Fruit fly (Drosophila melanogaster) whole organism, wandering third instar larva: ENCODE measurements around the gene fzo.

Experiments used
- Abd-B ChIP-seq: fragments of >200 bp; optimal IDR thresholded peaks from 2 replicates; lab custom pipeline; 2017; ENCODE audit warnings: missing biosample characterization, missing genetic modification characterization
- CG32264 ChIP-seq: fragments of 200-800 bp; sonication (Bioruptor generic); optimal IDR thresholded peaks from 2 replicates; lab custom pipeline; 2016; ENCODE audit warnings: missing biosample characterization, missing genetic modification characterization
- CG9705 ChIP-seq: fragments of 200-800 bp; sonication (Bioruptor generic); optimal IDR thresholded peaks from 2 replicates; lab custom pipeline; 2018; ENCODE audit warnings: missing biosample characterization, mild to moderate bottlenecking, missing genetic modification characterization
- CrebA ChIP-seq: fragments of 200-800 bp; sonication (Bioruptor generic); optimal IDR thresholded peaks from 2 replicates; lab custom pipeline; 2016; ENCODE audit warnings: missing biosample characterization, mild to moderate bottlenecking, missing genetic modification characterization, borderline replicate concordance
- Dfd ChIP-seq: fragments of >200 bp; optimal IDR thresholded peaks from 2 replicates; lab custom pipeline; 2017; ENCODE audit warnings: missing biosample characterization, missing genetic modification characterization
- Dif ChIP-seq: fragments of 200-275, 200-300 bp; sonication (Bioruptor generic); optimal IDR thresholded peaks from 2 replicates; lab custom pipeline; 2018; ENCODE audit warnings: missing biosample characterization, missing genetic modification characterization; ENCODE audit not compliant: partially characterized antibody
- GATAd ChIP-seq: sonication (Bioruptor generic); optimal IDR thresholded peaks from 2 replicates; lab custom pipeline; 2016; ENCODE audit warnings: missing biosample characterization, missing genetic modification characterization
- HLH106 ChIP-seq: fragments of 200-800 bp; optimal IDR thresholded peaks from 3 replicates; lab custom pipeline; 2019; ENCODE audit warnings: missing biosample characterization, mild to moderate bottlenecking, missing genetic modification characterization, moderate library complexity
- Hnf4 ChIP-seq: fragments of 200-800 bp; sonication (Bioruptor generic); optimal IDR thresholded peaks from 2 replicates; lab custom pipeline; 2016; ENCODE audit warnings: missing biosample characterization, mild to moderate bottlenecking, missing genetic modification characterization
- Hr78 ChIP-seq: fragments of >200 bp; optimal IDR thresholded peaks from 2 replicates; lab custom pipeline; 2017; ENCODE audit warnings: missing biosample characterization, missing genetic modification characterization
- Hr83 ChIP-seq: fragments of 200-300 bp; sonication (Bioruptor generic); optimal IDR thresholded peaks from 2 replicates; lab custom pipeline; 2016; ENCODE audit warnings: missing biosample characterization, mild to moderate bottlenecking, missing genetic modification characterization, moderate library complexity; ENCODE audit not compliant: poor library complexity, severe bottlenecking
- Jra ChIP-seq: sonication (Bioruptor generic); optimal IDR thresholded peaks from 2 replicates; lab custom pipeline; 2016; ENCODE audit warnings: missing biosample characterization, missing genetic modification characterization
- Mio ChIP-seq: sonication (Bioruptor generic); optimal IDR thresholded peaks from 2 replicates; lab custom pipeline; 2016; ENCODE audit warnings: missing biosample characterization, missing genetic modification characterization
- Myc ChIP-seq: fragments of >200 bp; optimal IDR thresholded peaks from 2 replicates; lab custom pipeline; 2017
- N ChIP-seq: fragments of >200 bp; optimal IDR thresholded peaks from 2 replicates; lab custom pipeline; 2018; ENCODE audit warnings: missing biosample characterization, missing external identifiers, missing genetic modification characterization
- OdsH ChIP-seq: fragments of 200-800 bp; sonication (Bioruptor generic); optimal IDR thresholded peaks from 2 replicates; lab custom pipeline; 2016; ENCODE audit warnings: missing biosample characterization, mild to moderate bottlenecking, missing genetic modification characterization
- Rel ChIP-seq, 2 experiments: fragments of 200-800 bp; sonication (Bioruptor generic) in 1 of 2; optimal IDR thresholded peaks; 2 replicates in 1 of 2; 3 replicates in 1 of 2; lab custom pipeline; 2016 to 2019; ENCODE audit warnings: mild to moderate bottlenecking in 2 of 2, missing biosample characterization in 2 of 2, missing genetic modification characterization in 2 of 2, moderate library complexity in 1 of 2
- Sp1 ChIP-seq: fragments of 200-800 bp; sonication (Bioruptor generic); optimal IDR thresholded peaks from 3 replicates; lab custom pipeline; 2019; ENCODE audit warnings: missing biosample characterization, mild to moderate bottlenecking, missing genetic modification characterization, moderate library complexity
- Vsx2 ChIP-seq: fragments of 200-300, 225-300 bp; sonication (Bioruptor generic); optimal IDR thresholded peaks from 2 replicates; lab custom pipeline; 2018; ENCODE audit warnings: missing biosample characterization, missing genetic modification characterization; ENCODE audit not compliant: partially characterized antibody
- br ChIP-seq: fragments of 200-800 bp; sonication (Bioruptor generic); optimal IDR thresholded peaks from 2 replicates; lab custom pipeline; 2016; ENCODE audit warnings: missing biosample characterization, missing genetic modification characterization
- brk ChIP-seq: fragments of 200-800 bp; sonication (Bioruptor generic); optimal IDR thresholded peaks from 2 replicates; lab custom pipeline; 2016; ENCODE audit warnings: missing biosample characterization, mild to moderate bottlenecking, missing genetic modification characterization
- dl ChIP-seq, 2 experiments: fragments of 175-275, 200-275 bp in 1 of 2; fragments of 200-275 bp in 1 of 2; sonication (Bioruptor generic); optimal IDR thresholded peaks; lab custom pipeline; 2018; ENCODE audit warnings: mild to moderate bottlenecking in 2 of 2, missing biosample characterization in 2 of 2, missing genetic modification characterization in 2 of 2, moderate library complexity in 2 of 2; ENCODE audit not compliant: partially characterized antibody in 2 of 2, insufficient read depth in 1 of 2
- dmrt93B ChIP-seq: fragments of 200-800 bp; sonication (Bioruptor generic); optimal IDR thresholded peaks from 2 replicates; lab custom pipeline; 2018; ENCODE audit warnings: missing biosample characterization, mild to moderate bottlenecking, missing genetic modification characterization
- dsf ChIP-seq: sonication (Bioruptor generic); optimal IDR thresholded peaks from 2 replicates; lab custom pipeline; 2016; ENCODE audit warnings: missing biosample characterization, missing genetic modification characterization, borderline replicate concordance
- ey ChIP-seq: fragments of 200-800 bp; sonication (Bioruptor generic); optimal IDR thresholded peaks from 2 replicates; lab custom pipeline; 2016; ENCODE audit warnings: missing biosample characterization, missing genetic modification characterization
- foxo ChIP-seq, 2 experiments: fragments of 200-800 bp; sonication (Bioruptor generic); optimal IDR thresholded peaks; 2 replicates in 1 of 2; 3 replicates in 1 of 2; lab custom pipeline; 2016 to 2017; ENCODE audit warnings: missing biosample characterization in 2 of 2, missing genetic modification characterization in 2 of 2
- fru ChIP-seq: fragments of 200-800 bp; sonication (Bioruptor generic); optimal IDR thresholded peaks from 3 replicates; lab custom pipeline; 2016; ENCODE audit warnings: missing biosample characterization, mild to moderate bottlenecking, missing genetic modification characterization
- h ChIP-seq: fragments of 200-800 bp; sonication (Bioruptor generic); optimal IDR thresholded peaks from 3 replicates; lab custom pipeline; 2016; ENCODE audit warnings: missing biosample characterization, mild to moderate bottlenecking, missing genetic modification characterization
- jim ChIP-seq: fragments of 175-275, 200-325 bp; sonication (Bioruptor generic); optimal IDR thresholded peaks from 2 replicates; lab custom pipeline; 2016; ENCODE audit warnings: missing biosample characterization, mild to moderate bottlenecking, missing genetic modification characterization
- lola ChIP-seq: fragments of >200 bp; optimal IDR thresholded peaks from 2 replicates; lab custom pipeline; 2017; ENCODE audit warnings: missing biosample characterization, missing genetic modification characterization
- pan ChIP-seq: fragments of >200 bp; optimal IDR thresholded peaks from 2 replicates; lab custom pipeline; 2017
- psq ChIP-seq: fragments of 200-800 bp; sonication (Bioruptor generic); optimal IDR thresholded peaks from 3 replicates; lab custom pipeline; 2017; ENCODE audit warnings: missing biosample characterization, mild to moderate bottlenecking, missing genetic modification characterization, moderate library complexity
- rgr ChIP-seq: fragments of 200-800 bp; sonication (Bioruptor generic); optimal IDR thresholded peaks from 3 replicates; lab custom pipeline; 2016; ENCODE audit warnings: missing biosample characterization, mild to moderate bottlenecking, missing genetic modification characterization
- sage ChIP-seq: fragments of 200-800 bp; sonication (Bioruptor generic); optimal IDR thresholded peaks from 2 replicates; lab custom pipeline; 2016; ENCODE audit warnings: missing biosample characterization, mild to moderate bottlenecking, missing genetic modification characterization
- sv ChIP-seq: fragments of 200-800 bp; sonication (Bioruptor generic); optimal IDR thresholded peaks from 3 replicates; lab custom pipeline; 2016; ENCODE audit warnings: missing biosample characterization, missing genetic modification characterization
- tai ChIP-seq: sonication (Bioruptor generic); optimal IDR thresholded peaks from 2 replicates; lab custom pipeline; 2016; ENCODE audit warnings: missing biosample characterization, missing genetic modification characterization
- usp ChIP-seq: fragments of >200 bp; optimal IDR thresholded peaks from 2 replicates; lab custom pipeline; 2017; ENCODE audit warnings: missing biosample characterization, missing genetic modification characterization
- woc ChIP-seq: sonication (Bioruptor generic); optimal IDR thresholded peaks from 2 replicates; lab custom pipeline; 2016; ENCODE audit warnings: missing biosample characterization, mild to moderate bottlenecking, missing genetic modification characterization

Gene fzo

DNA sequence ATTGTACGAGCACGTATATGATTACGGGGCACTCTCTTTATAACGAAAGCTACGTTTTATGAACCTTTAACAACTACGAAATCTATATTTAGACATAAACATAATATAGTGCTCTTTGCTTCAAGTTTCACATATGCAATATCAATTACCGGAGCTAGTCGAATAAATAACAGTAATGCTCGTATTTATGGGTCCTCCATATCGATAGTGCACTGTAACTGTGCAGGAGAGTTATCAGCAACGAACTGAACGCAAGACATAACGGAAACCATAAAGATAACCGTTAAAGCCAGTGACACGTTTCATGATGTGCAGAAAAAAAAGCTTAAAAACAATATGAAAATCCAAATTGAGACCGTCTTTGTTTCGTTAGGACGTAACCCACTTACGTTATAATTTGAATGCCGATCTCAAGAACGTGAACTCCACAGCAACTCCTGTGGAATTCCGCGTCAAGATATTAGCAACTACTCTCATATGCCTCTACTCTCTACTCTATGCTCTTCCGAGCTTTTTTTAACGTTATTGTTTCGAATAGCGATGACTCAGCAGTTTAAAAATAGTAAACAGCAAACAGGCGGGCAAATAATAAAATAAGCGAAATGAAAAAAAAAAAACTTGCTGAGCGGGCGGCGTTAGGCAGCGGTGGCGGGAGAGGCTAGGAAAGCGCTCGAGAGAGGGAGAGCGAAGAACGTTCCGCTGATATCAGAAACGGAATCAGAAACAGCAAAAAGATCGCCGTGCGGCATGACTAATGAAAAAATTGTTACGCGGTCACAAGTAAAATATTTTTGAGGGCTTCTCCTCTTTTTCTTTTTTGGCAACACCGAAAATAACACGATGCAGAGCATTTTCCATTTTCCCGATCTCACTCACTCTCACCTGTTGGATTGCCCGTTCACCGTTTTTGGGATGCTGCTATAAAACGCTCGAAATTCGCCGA, 13.6 kb downstream of the fzo start:
- no peak for TF ChIP-seq Hr78 (GFP tag; lab: Kevin White, UChicago)
- peak; percentile 86 for TF ChIP-seq Sp1 (GFP tag; lab: Kevin White, UChicago)
- TF ChIP-seq HLH106, result peak; percentile 88
- peak; percentile 91 for TF ChIP-seq ey
- no peak for TF ChIP-seq GATAd (GFP tag; lab: Kevin White, UChicago)
- peak; percentile 93 for TF ChIP-seq h (GFP tag; lab: Kevin White, UChicago)
- TF ChIP-seq OdsH (GFP tag; lab: Kevin White, UChicago), result peak; percentile 87
- peak; percentile 50 for TF ChIP-seq Dif
- TF ChIP-seq Vsx2 (GFP tag; lab: Kevin White, UChicago), result peak; percentile 29
- TF ChIP-seq lola (GFP tag; lab: Kevin White, UChicago), result no peak
- TF ChIP-seq Mio (GFP tag; lab: Kevin White, UChicago), result peak; percentile 7
- no peak for TF ChIP-seq Abd-B (GFP tag; lab: Kevin White, UChicago)
- peak; percentile 67 for TF ChIP-seq dmrt93B (GFP tag; lab: Kevin White, UChicago)
- peak; percentile 87 for TF ChIP-seq Hnf4 (GFP tag; lab: Kevin White, UChicago)
- peak; percentile 81 for TF ChIP-seq sage (GFP tag; lab: Kevin White, UChicago)
- TF ChIP-seq Jra (GFP tag; lab: Kevin White, UChicago), result peak; percentile 56
- TF ChIP-seq foxo (GFP tag; optimal IDR thresholded peaks at IDR 0.05; lab: Kevin White, UChicago), result peak; percentile 66 to 92
- TF ChIP-seq Hr83 (GFP tag; lab: Kevin White, UChicago), result peak; percentile 5
- TF ChIP-seq psq (GFP tag; lab: Kevin White, UChicago), result peak; percentile 79
- no peak for TF ChIP-seq Dfd (GFP tag; lab: Kevin White, UChicago)
- TF ChIP-seq brk (GFP tag; lab: Kevin White, UChicago), result peak; percentile 63
- peak; percentile 77 for TF ChIP-seq woc (GFP tag; lab: Kevin White, UChicago)
- no peak for TF ChIP-seq Myc
- no peak for TF ChIP-seq usp
- no peak for TF ChIP-seq pan (lab: Kevin White, UChicago)
- TF ChIP-seq Rel (GFP tag; optimal IDR thresholded peaks at IDR 0.05; lab: Kevin White, UChicago), result peak; percentile 79
- peak; percentile 46 for TF ChIP-seq Rel (tag; optimal IDR thresholded peaks at IDR 0.05; lab: Kevin White, UChicago)
- no peak for TF ChIP-seq CrebA (GFP tag; lab: Kevin White, UChicago)
- peak; percentile 84 for TF ChIP-seq CG32264
- TF ChIP-seq br (GFP tag; lab: Kevin White, UChicago), result peak; percentile 93
- no peak for TF ChIP-seq jim (GFP tag; lab: Kevin White, UChicago)
- peak; percentile 72 for TF ChIP-seq CG9705 (GFP tag; lab: Kevin White, UChicago)
- TF ChIP-seq dl (GFP tag; optimal IDR thresholded peaks at IDR 0.05; lab: Kevin White, UChicago; ENCODE audit: insufficient read depth in 1 of 2, partially characterized antibody in 2 of 2), result peak in 1 of 2 experiments; percentile 30
- peak; percentile 91 for TF ChIP-seq fru
- peak; percentile 92 for TF ChIP-seq rgr (GFP tag; lab: Kevin White, UChicago)
- no peak for TF ChIP-seq N
- peak; percentile 44 for TF ChIP-seq sv
- TF ChIP-seq dsf, result peak; percentile 55
- TF ChIP-seq tai (GFP tag; lab: Kevin White, UChicago), result peak; percentile 85
